Fruit fly (Drosophila melanogaster) whole organism, larva: ENCODE data around the gene Rassf.

Experiments used
- noc ChIP-seq: fragments of 200-800 bp; sonication (Bioruptor generic); optimal IDR thresholded peaks from 3 replicates; lab custom pipeline; 2019; ENCODE audit warnings: missing biosample characterization, mild to moderate bottlenecking, missing genetic modification characterization, moderate library complexity

The Rassf gene

dm6 chr3R:23112680-23113362 is 4.9 kb downstream of the Rassf start, which contains the start of gene Cow:
TSS of gene Cow (minus strand) at chr3R:23112730.
- no peak for TF ChIP-seq noc

- TF ChIP-seq noc: no peak
Observed at dm6 chr3R:23110724-23111123, 7.0 kb downstream of the Rassf start.

dm6 chr3R:23099233-23099632 is 18.5 kb downstream of the Rassf start, which contains the start of gene CG6738:
TSS of gene CG6738 (plus strand) at chr3R:23099533.
- TF ChIP-seq noc: no peak

dm6 chr3R:23097197-23097809 is 20.4 kb downstream of the Rassf start, which contains the start of gene CG6733:
TSS of gene CG6733 (plus strand) at chr3R:23097728.
- peak; percentile 32 for TF ChIP-seq noc

- no peak for TF ChIP-seq noc
Observed at dm6 chr3R:23095346-23095745, 22.4 kb downstream of the Rassf start, which contains the start of gene CG17109. TSS of gene CG17109 (plus strand) at chr3R:23095690.

dm6 chr3R:23091586-23092228 is 26.0 kb downstream of the Rassf start, which contains the start of the genes CG17110 and CG6726:
TSS of gene CG17110 (plus strand) at chr3R:23091724.
TSS of gene CG6726 (plus strand) at chr3R:23091724.
- peak; percentile 39 for TF ChIP-seq noc

- no peak for TF ChIP-seq noc
Observed at dm6 chr3R:23088252-23088651, 29.5 kb downstream of the Rassf start.

- no peak for TF ChIP-seq noc
Observed at dm6 chr3R:23081265-23081664, 36.5 kb downstream of the Rassf start.

- TF ChIP-seq noc: no peak
Observed at dm6 chr3R:23074480-23074879, 43.3 kb downstream of the Rassf start.

dm6 chr3R:23067209-23067826 is 50.4 kb downstream of the Rassf start, which contains the start of gene CG17111:
TSS of gene CG17111 (minus strand) at chr3R:23067259.
- no peak for TF ChIP-seq noc
